Worm (Caenorhabditis elegans) whole organism, L4/young adult: Measurements from ENCODE around the gene srsx-29.

Experiments used
- W03F9.2 ChIP-seq: fragments of 150-350 bp; optimal IDR thresholded peaks from 2 replicates; lab custom pipeline; 2014; ENCODE audit warnings: missing biosample characterization, missing genetic modification characterization
- dao-5 ChIP-seq: sonication (generic microtip); optimal IDR thresholded peaks from 2 replicates; lab custom pipeline; 2016; ENCODE audit warnings: missing genotype, missing genetic modification characterization, moderate library complexity, missing compliant biosample characterization
- him-1 ChIP-seq: sonication (generic microtip); optimal IDR thresholded peaks from 2 replicates; lab custom pipeline; 2016; ENCODE audit warnings: missing genotype, missing genetic modification reagents, missing genetic modification characterization, missing compliant biosample characterization

DNA sequence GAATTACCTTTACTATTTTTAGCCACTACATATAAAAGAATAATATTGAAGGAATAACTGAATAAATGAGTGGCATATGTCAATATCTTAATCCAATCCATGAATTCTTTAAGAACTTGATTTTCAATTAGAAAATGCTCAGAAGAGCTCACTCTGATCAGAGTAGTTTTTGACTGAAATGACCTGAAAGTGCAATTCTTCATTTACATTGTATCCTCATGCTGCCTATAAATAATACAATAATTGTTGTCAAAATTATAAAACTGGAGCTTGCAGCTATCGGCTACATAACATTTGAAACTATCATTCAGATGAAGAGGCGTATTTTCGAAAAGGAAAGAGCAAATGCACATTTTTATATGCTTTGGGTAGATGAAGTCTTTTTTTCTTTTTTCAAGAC lies 32.1 kb upstream of the srsx-29 start, which contains the start of gene srxa-19:
- TF ChIP-seq him-1 (no peak), dao-5 (tag; lab: Kevin White, UChicago) (no peak), W03F9.2 (no peak)
